Worm (Caenorhabditis elegans): ENCODE data around the gene fbxa-78.

Gene fbxa-78

ce11 chrIII:1223319-1224093 lies 34.8 kb downstream of the fbxa-78 start (continued):
- TF ChIP-seq ztf-11 (tag; optimal IDR thresholded peaks at IDR 0.05): no peak
- no peak for TF ChIP-seq efl-3 (GFP tag; optimal IDR thresholded peaks at IDR 0.05)
- TF ChIP-seq ceh-88 (GFP tag; IDR thresholded peaks at IDR 0.05): no peak
- peak; percentile 10 for TF ChIP-seq lin-13 (GFP tag; optimal IDR thresholded peaks at IDR 0.05)
- TF ChIP-seq mdl-1 (tag; optimal IDR thresholded peaks at IDR 0.05): peak in 1 of 2 experiments; percentile 46
- no peak for TF ChIP-seq nhr-90 (tag; optimal IDR thresholded peaks at IDR 0.05; ENCODE audit: poor library complexity)
- no peak for TF ChIP-seq ceh-8 (GFP tag; optimal IDR thresholded peaks at IDR 0.05)
- TF ChIP-seq xbp-1 (tag; optimal IDR thresholded peaks at IDR 0.05): no peak

ce11 chrIII:1221995-1222394 lies 36.3 kb downstream of the fbxa-78 start:
- TF ChIP-seq elt-2 (tag; optimal IDR thresholded peaks at IDR 0.05) (peak; percentile 15), alr-1 (tag; optimal IDR thresholded peaks at IDR 0.05; ENCODE audit: borderline replicate concordance) (no peak), efl-1 (optimal IDR thresholded peaks at IDR 0.05) (no peak), efl-1 (GFP tag; optimal IDR thresholded peaks at IDR 0.05 in 1 of 2) (no peak), pag-3 (tag; optimal IDR thresholded peaks at IDR 0.05; ENCODE audit: borderline replicate concordance, insufficient read depth) (no peak)

ce11 chrIII:1220012-1220411 lies 38.2 kb downstream of the fbxa-78 start:
- no peak for TF ChIP-seq pax-3 (tag; optimal IDR thresholded peaks at IDR 0.05)
- no peak for TF ChIP-seq C16A3.4 (tag; optimal IDR thresholded peaks at IDR 0.05)
- TF ChIP-seq lin-14 (GFP tag; optimal IDR thresholded peaks at IDR 0.05): peak; percentile 30
- TF ChIP-seq xbp-1 (tag; optimal IDR thresholded peaks at IDR 0.05): no peak
- no peak for TF ChIP-seq jun-1 (tag; optimal IDR thresholded peaks at IDR 0.05)
- TF ChIP-seq C34B4.2 (tag; optimal IDR thresholded peaks at IDR 0.05): no peak
- no peak for TF ChIP-seq ceh-8 (GFP tag; optimal IDR thresholded peaks at IDR 0.05)
- no peak for TF ChIP-seq aha-1 (tag; optimal IDR thresholded peaks at IDR 0.05)
- no peak for TF ChIP-seq snpc-4 (tag; optimal IDR thresholded peaks at IDR 0.05)
- no peak for TF ChIP-seq pag-3 (tag; optimal IDR thresholded peaks at IDR 0.05; ENCODE audit: borderline replicate concordance, insufficient read depth)
- no peak for TF ChIP-seq efl-1 (optimal IDR thresholded peaks at IDR 0.05)
- peak in 1 of 2 experiments; percentile 83 for TF ChIP-seq efl-1 (GFP tag; optimal IDR thresholded peaks at IDR 0.05 in 1 of 2)
- TF ChIP-seq nhr-11 (tag; optimal IDR thresholded peaks at IDR 0.05): no peak
- no peak for TF ChIP-seq efl-3 (GFP tag; optimal IDR thresholded peaks at IDR 0.05)
- TF ChIP-seq nhr-71 (tag; optimal IDR thresholded peaks at IDR 0.05): no peak
- no peak for TF ChIP-seq fkh-8 (tag; optimal IDR thresholded peaks at IDR 0.05)
- no peak for TF ChIP-seq ceh-88 (GFP tag; IDR thresholded peaks at IDR 0.05)
- peak; percentile 61 for TF ChIP-seq elt-2 (tag; optimal IDR thresholded peaks at IDR 0.05)
- no peak for TF ChIP-seq ceh-63 (GFP tag; optimal IDR thresholded peaks at IDR 0.05)
- no peak for TF ChIP-seq unc-30 (tag; optimal IDR thresholded peaks at IDR 0.05)

- TF ChIP-seq unc-130 (tag; optimal IDR thresholded peaks at IDR 0.05) (no peak), dsc-1 (tag; optimal IDR thresholded peaks at IDR 0.05) (no peak), efl-1 (optimal IDR thresholded peaks at IDR 0.05) (no peak), efl-1 (GFP tag; optimal IDR thresholded peaks at IDR 0.05 in 1 of 2) (peak in 1 of 2 experiments; percentile 3)
These were observed 39.3 kb downstream of the fbxa-78 start for ce11 chrIII:1218998-1219397.

- TF ChIP-seq snpc-4 (tag; optimal IDR thresholded peaks at IDR 0.05): no peak
- no peak for TF ChIP-seq tbx-2 (tag; optimal IDR thresholded peaks at IDR 0.05)
- no peak for TF ChIP-seq zip-4 (GFP tag; optimal IDR thresholded peaks at IDR 0.05)
- TF ChIP-seq dpl-1 (GFP tag; optimal IDR thresholded peaks at IDR 0.05): no peak
- no peak for TF ChIP-seq pag-3 (tag; optimal IDR thresholded peaks at IDR 0.05; ENCODE audit: borderline replicate concordance, insufficient read depth)
- no peak for TF ChIP-seq lin-39 (tag; optimal IDR thresholded peaks at IDR 0.05)
- TF ChIP-seq unc-86 (tag; optimal IDR thresholded peaks at IDR 0.05): no peak
- no peak for TF ChIP-seq nhr-85 (tag)
- no peak for TF ChIP-seq ces-1 (GFP tag; optimal IDR thresholded peaks at IDR 0.05)
- no peak for TF ChIP-seq lir-3 (tag; optimal IDR thresholded peaks at IDR 0.05; ENCODE audit: poor library complexity)
- no peak for TF ChIP-seq sup-37 (GFP tag; optimal IDR thresholded peaks at IDR 0.05)
- no peak for TF ChIP-seq egl-13 (tag; optimal IDR thresholded peaks at IDR 0.05)
- no peak for TF ChIP-seq nhr-237 (tag; optimal IDR thresholded peaks at IDR 0.05)
- no peak for TF ChIP-seq F16B12.6 (tag; optimal IDR thresholded peaks at IDR 0.05)
- no peak for TF ChIP-seq lin-15B (tag; optimal IDR thresholded peaks at IDR 0.05)
- TF ChIP-seq sptf-1 (tag; optimal IDR thresholded peaks at IDR 0.05): no peak
- no peak for TF ChIP-seq unc-130 (tag; optimal IDR thresholded peaks at IDR 0.05)
- TF ChIP-seq Y116A8C.19 (tag; optimal IDR thresholded peaks at IDR 0.05; ENCODE audit: borderline replicate concordance): no peak
- no peak for TF ChIP-seq ceh-63 (GFP tag; optimal IDR thresholded peaks at IDR 0.05)
- TF ChIP-seq nhr-19 (GFP tag; conservative IDR thresholded peaks at IDR 0.05): no peak
These were observed 40.0 kb downstream of the fbxa-78 start for ce11 chrIII:1218221-1218620.

All from whole organism, L1 larva.